Fruit fly (Drosophila melanogaster): ENCODE results near the gene Septin2.
A peak's percentile ranks its signal among the peaks of the same experiment; 100 is the strongest.

The Septin2 gene

dm6 chr3R:20563830-20564421 lies 24.2 kb downstream of the Septin2 start, which contains the start of gene CG10877:
Gene CG10877, minus strand, starts transcription at chr3R:20564067.
- TF ChIP-seq pan (optimal IDR thresholded peaks at IDR 0.05) (no peak), EcR (GFP tag; optimal IDR thresholded peaks at IDR 0.05) (no peak), psq (optimal IDR thresholded peaks at IDR 0.05) (no peak), usp (GFP tag; optimal IDR thresholded peaks at IDR 0.05) (no peak), CG8478 (optimal IDR thresholded peaks at IDR 0.05) (no peak), Dll (optimal IDR thresholded peaks at IDR 0.05) (no peak)

dm6 chr3R:20560668-20561226 lies 27.4 kb downstream of the Septin2 start, which contains the start of gene CG5191:
Gene CG5191, plus strand, starts transcription at chr3R:20560865.
- no peak for TF ChIP-seq Dll (optimal IDR thresholded peaks at IDR 0.05)
- no peak for TF ChIP-seq EcR (GFP tag; optimal IDR thresholded peaks at IDR 0.05)
- no peak for TF ChIP-seq pan (optimal IDR thresholded peaks at IDR 0.05)
- no peak for TF ChIP-seq psq (optimal IDR thresholded peaks at IDR 0.05)
- TF ChIP-seq usp (GFP tag; optimal IDR thresholded peaks at IDR 0.05) = no peak
- TF ChIP-seq CG8478 (optimal IDR thresholded peaks at IDR 0.05) = no peak

- no peak for TF ChIP-seq psq (optimal IDR thresholded peaks at IDR 0.05)
- no peak for TF ChIP-seq EcR (GFP tag; optimal IDR thresholded peaks at IDR 0.05)
- no peak for TF ChIP-seq CG8478 (optimal IDR thresholded peaks at IDR 0.05)
- TF ChIP-seq Dll (optimal IDR thresholded peaks at IDR 0.05) = no peak
Measured at dm6 chr3R:20560019-20560667, 28.0 kb downstream of the Septin2 start, which contains the start of gene CG15922. Gene CG15922, minus strand, starts transcription at chr3R:20560280.

DNA sequence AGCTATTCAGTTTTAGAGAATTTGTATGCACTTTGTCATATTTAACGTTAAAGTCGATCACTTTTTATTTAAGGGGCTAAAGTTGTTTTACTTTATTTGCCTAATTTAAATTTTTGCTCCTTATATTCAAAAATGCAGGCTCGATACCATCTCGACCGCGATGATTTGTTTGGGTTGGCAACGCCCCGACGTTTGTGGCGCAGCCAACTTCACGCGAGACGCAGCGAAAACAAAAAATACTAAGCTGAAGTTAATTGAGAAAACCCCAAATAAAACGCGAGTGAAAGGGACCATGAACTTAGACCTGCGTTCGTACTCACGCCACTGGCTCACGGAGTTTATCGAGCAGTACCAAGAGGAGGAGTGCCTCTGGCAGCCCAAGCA lies 30.1 kb downstream of the Septin2 start:
- TF ChIP-seq usp (GFP tag; optimal IDR thresholded peaks at IDR 0.05) (no peak), pan (optimal IDR thresholded peaks at IDR 0.05) (no peak)

DNA sequence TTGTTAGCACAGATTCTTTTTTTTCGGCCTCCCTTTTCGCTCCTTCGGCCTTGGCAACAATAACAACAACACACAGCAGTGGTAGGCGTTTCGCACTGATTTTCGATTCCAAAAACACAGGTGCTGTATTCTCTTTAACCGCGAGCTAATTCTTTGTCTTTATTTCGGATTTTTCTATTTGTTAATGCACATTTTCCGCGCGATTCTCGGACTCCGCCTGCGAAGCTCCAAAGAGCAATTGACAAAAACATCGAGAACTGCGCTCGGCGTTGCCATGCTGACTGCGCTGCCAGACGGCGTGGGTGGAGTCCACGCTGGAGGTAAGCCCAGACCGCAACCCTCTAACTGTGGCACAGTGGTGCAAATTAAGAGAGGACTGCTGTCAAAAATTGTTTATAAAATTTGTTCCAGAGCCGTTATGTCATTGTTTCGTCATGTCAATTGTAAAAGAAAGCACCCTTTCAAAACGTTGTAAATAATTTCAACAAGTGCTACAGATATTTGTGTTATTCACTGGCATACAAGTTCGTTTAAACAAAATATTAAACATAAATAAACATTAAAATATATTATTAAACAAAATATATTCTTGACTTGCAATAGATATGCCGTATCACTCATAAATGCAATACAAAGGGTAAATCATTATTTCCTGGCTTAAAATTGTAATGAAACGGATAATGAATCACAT lies 30.6 kb downstream of the Septin2 start, which contains the start of the genes DPCoAC and CG5180:
Gene DPCoAC, minus strand, starts transcription at position 253 of the 691 bp plus-strand sequence.
Gene CG5180, plus strand, starts transcription at position 516 of the 691 bp plus-strand sequence.
- no peak for TF ChIP-seq CG8478 (optimal IDR thresholded peaks at IDR 0.05)
- no peak for TF ChIP-seq psq (optimal IDR thresholded peaks at IDR 0.05)
- no peak for TF ChIP-seq EcR (GFP tag; optimal IDR thresholded peaks at IDR 0.05)
- TF ChIP-seq Dll (optimal IDR thresholded peaks at IDR 0.05) = no peak

dm6 chr3R:20557114-20557414 lies 31.1 kb downstream of the Septin2 start:
- no peak for TF ChIP-seq CG8478 (optimal IDR thresholded peaks at IDR 0.05)
- no peak for TF ChIP-seq EcR (GFP tag; optimal IDR thresholded peaks at IDR 0.05)
- no peak for TF ChIP-seq psq (optimal IDR thresholded peaks at IDR 0.05)
- TF ChIP-seq usp (GFP tag; optimal IDR thresholded peaks at IDR 0.05) = no peak
- TF ChIP-seq Dll (optimal IDR thresholded peaks at IDR 0.05) = no peak
- TF ChIP-seq pan (optimal IDR thresholded peaks at IDR 0.05) = no peak

DNA sequence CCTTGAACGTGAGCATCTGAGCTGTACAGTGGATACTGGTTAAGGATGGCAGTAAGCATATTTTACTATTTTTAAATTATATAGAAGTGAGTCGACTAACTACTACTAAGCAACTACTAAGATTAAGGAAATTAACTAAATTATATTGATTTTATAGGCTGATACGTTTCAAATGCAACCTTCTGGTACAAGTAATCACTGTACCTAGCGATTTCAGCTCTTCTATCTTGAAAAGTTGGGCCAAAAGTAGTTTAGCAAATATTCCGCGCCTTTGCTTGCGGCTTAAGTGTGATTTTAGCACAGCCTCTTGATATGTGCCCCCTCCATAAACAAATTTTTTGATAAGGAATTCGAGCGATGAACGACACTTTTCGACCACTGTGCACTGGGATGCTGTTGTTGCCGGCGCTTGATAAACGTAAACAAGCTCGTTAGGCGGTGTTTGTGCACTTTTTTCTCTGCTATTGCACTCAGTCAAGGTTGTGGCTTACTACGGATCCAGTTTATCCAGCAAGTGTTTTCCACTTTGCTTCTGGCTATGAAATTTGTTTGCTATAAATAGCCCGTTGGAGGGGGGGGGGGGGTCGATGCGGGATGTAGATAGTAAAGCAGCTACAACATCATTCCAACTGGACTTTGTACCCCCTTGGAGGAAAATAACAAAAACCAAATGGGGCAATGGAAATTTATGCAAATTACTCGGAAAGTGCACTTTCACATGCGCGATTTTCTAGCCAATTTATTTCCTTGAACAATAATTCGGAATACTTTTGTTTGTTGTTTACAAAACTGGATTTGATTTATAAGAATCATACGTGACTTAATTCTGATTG lies 31.7 kb downstream of the Septin2 start:
- no peak for TF ChIP-seq usp (GFP tag; optimal IDR thresholded peaks at IDR 0.05)
- no peak for TF ChIP-seq pan (optimal IDR thresholded peaks at IDR 0.05)
- TF ChIP-seq Dll (optimal IDR thresholded peaks at IDR 0.05) = no peak
- TF ChIP-seq CG8478 (optimal IDR thresholded peaks at IDR 0.05) = no peak
- TF ChIP-seq EcR (GFP tag; optimal IDR thresholded peaks at IDR 0.05) = no peak
- TF ChIP-seq psq (optimal IDR thresholded peaks at IDR 0.05) = no peak

- no peak for TF ChIP-seq psq (optimal IDR thresholded peaks at IDR 0.05)
- peak; percentile 47 for TF ChIP-seq Dll (optimal IDR thresholded peaks at IDR 0.05)
- no peak for TF ChIP-seq usp (GFP tag; optimal IDR thresholded peaks at IDR 0.05)
- no peak for TF ChIP-seq pan (optimal IDR thresholded peaks at IDR 0.05)
- no peak for TF ChIP-seq EcR (GFP tag; optimal IDR thresholded peaks at IDR 0.05)
- no peak for TF ChIP-seq CG8478 (optimal IDR thresholded peaks at IDR 0.05)
Measured at dm6 chr3R:20555720-20556280, 32.4 kb downstream of the Septin2 start.

DNA sequence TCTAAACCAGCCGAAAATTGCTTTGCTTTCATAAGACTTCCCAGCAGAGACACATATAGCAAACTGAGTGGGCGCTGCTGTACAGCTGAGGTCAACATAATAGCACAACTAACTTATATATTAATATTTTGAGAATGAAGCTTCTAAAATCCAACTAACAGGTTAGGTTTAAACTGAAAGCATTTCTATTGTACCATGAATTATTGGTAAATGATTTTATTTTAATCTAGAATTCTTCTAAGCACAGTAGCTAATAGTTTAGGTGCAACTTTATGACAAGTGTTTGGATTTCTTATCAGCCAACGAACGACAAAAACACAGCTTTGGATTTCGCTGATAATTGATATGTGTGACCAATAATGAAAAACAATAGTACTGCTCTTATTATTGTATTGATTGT lies 33.1 kb downstream of the Septin2 start:
- TF ChIP-seq CG8478 (optimal IDR thresholded peaks at IDR 0.05) (no peak), usp (GFP tag; optimal IDR thresholded peaks at IDR 0.05) (no peak), Dll (optimal IDR thresholded peaks at IDR 0.05) (no peak), pan (optimal IDR thresholded peaks at IDR 0.05) (no peak), EcR (GFP tag; optimal IDR thresholded peaks at IDR 0.05) (no peak), psq (optimal IDR thresholded peaks at IDR 0.05) (no peak)

DNA sequence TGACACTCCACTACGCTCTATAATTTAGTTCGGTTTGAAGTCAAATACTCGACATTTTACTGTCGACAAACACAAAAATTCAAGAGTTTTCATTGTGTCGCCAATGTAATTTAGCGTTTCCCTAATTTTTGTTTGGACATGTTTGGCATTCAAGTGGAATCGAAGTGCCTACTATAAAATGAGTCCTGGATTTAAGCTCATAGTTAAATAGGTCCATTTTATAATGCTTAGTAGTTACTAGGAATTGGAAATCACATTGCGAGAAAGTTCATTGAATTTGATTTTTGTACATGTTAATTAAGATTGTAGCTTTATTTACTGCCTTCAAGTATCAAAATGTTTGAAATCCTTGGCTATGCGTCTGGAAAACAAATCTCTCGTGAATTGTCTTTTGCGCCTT lies 33.9 kb downstream of the Septin2 start, which contains the start of gene att-ORFB:
Gene att-ORFB, minus strand, starts transcription at position 101 of the 400 bp plus-strand sequence.
- no peak for TF ChIP-seq Dll (optimal IDR thresholded peaks at IDR 0.05)
- no peak for TF ChIP-seq CG8478 (optimal IDR thresholded peaks at IDR 0.05)
- TF ChIP-seq usp (GFP tag; optimal IDR thresholded peaks at IDR 0.05) = no peak
- TF ChIP-seq EcR (GFP tag; optimal IDR thresholded peaks at IDR 0.05) = no peak
- TF ChIP-seq pan (optimal IDR thresholded peaks at IDR 0.05) = no peak
- TF ChIP-seq psq (optimal IDR thresholded peaks at IDR 0.05) = no peak

dm6 chr3R:20552093-20552492 lies 36.1 kb downstream of the Septin2 start, which contains the start of gene Stat92E:
Gene Stat92E, minus strand, starts transcription at chr3R:20552311.
- TF ChIP-seq pan (optimal IDR thresholded peaks at IDR 0.05) (no peak), EcR (GFP tag; optimal IDR thresholded peaks at IDR 0.05) (no peak), Dll (optimal IDR thresholded peaks at IDR 0.05) (no peak), usp (GFP tag; optimal IDR thresholded peaks at IDR 0.05) (no peak), CG8478 (optimal IDR thresholded peaks at IDR 0.05) (no peak), psq (optimal IDR thresholded peaks at IDR 0.05) (no peak)

All from whole organism.